Fruit fly (Drosophila melanogaster) whole organism, embryonic: ENCODE data around the gene CG8142.

Experiments used
- Adf1 ChIP-seq: fragments of 200-800 bp; sonication (Bioruptor generic); IDR thresholded peaks from 2 replicates; pipeline ENCODE4 v1.3.6; 2022; ENCODE audit warnings: missing biosample characterization, missing genetic modification characterization
- Blimp-1 ChIP-seq: fragments of 200-800 bp; sonication (Bioruptor generic); optimal IDR thresholded peaks from 3 replicates; lab custom pipeline; 2018; ENCODE audit warnings: missing biosample characterization, missing genetic modification characterization, mild to moderate bottlenecking, moderate library complexity, missing genetic modification reagents
- CG10147 ChIP-seq: fragments of 200-800 bp; sonication (Bioruptor generic); optimal IDR thresholded peaks from 2 replicates; lab custom pipeline; 2019; ENCODE audit warnings: missing biosample characterization, mild to moderate bottlenecking, missing genetic modification characterization, moderate library complexity
- CG10654 ChIP-seq: fragments of 200-800 bp; sonication (Bioruptor generic); optimal IDR thresholded peaks from 2 replicates; lab custom pipeline; 2016; ENCODE audit warnings: missing biosample characterization, missing genetic modification characterization
- CG11696 ChIP-seq: fragments of 200-800 bp; sonication (Bioruptor generic); IDR thresholded peaks from 2 replicates; pipeline ENCODE4 v1.3.6; 2022; ENCODE audit warnings: missing biosample characterization, missing genetic modification characterization
- CG12155 ChIP-seq: fragments of 200-800 bp; sonication (Bioruptor generic); optimal IDR thresholded peaks from 3 replicates; lab custom pipeline; 2016; ENCODE audit warnings: missing biosample characterization, missing genetic modification characterization
- CG12659 ChIP-seq: fragments of 200-800 bp; sonication (Bioruptor generic); optimal IDR thresholded peaks from 3 replicates; lab custom pipeline; 2017; ENCODE audit warnings: mild to moderate bottlenecking, missing biosample characterization, missing genetic modification reagents, missing genetic modification characterization
- CG15514 ChIP-seq: fragments of 200-800 bp; sonication (Bioruptor generic); optimal IDR thresholded peaks from 3 replicates; lab custom pipeline; 2017; ENCODE audit warnings: missing biosample characterization, missing genetic modification characterization, mild to moderate bottlenecking, moderate library complexity, missing genetic modification reagents
- CG17186 ChIP-seq: fragments of 200-800 bp; sonication (Bioruptor generic); optimal IDR thresholded peaks from 3 replicates; lab custom pipeline; 2017; ENCODE audit warnings: missing biosample characterization, missing genetic modification reagents, missing genetic modification characterization
- CG17361 ChIP-seq: fragments of 200-800 bp; sonication (Bioruptor generic); IDR thresholded peaks from 3 replicates; pipeline ENCODE4 v1.3.6; 2022; ENCODE audit warnings: missing biosample characterization, missing genetic modification characterization
- CG17802 ChIP-seq: fragments of 200-800 bp; sonication (Bioruptor generic); optimal IDR thresholded peaks from 2 replicates; lab custom pipeline; 2018; ENCODE audit warnings: missing biosample characterization, mild to moderate bottlenecking, missing genetic modification characterization, moderate library complexity
- CG2199 ChIP-seq: fragments of 200-800 bp; sonication (Bioruptor generic); IDR thresholded peaks from 3 replicates; pipeline ENCODE4 v1.3.6; 2022; ENCODE audit warnings: missing biosample characterization, missing genetic modification characterization
- CG2875 ChIP-seq: fragments of 200-800 bp; sonication (Bioruptor generic); optimal IDR thresholded peaks from 2 replicates; lab custom pipeline; 2017; ENCODE audit warnings: missing biosample characterization, mild to moderate bottlenecking, missing genetic modification characterization, missing genetic modification reagents
- CG30403 ChIP-seq: fragments of 200-800 bp; sonication (Bioruptor generic); optimal IDR thresholded peaks from 3 replicates; lab custom pipeline; 2016; ENCODE audit warnings: missing biosample characterization, missing genetic modification characterization
- CG32532 ChIP-seq: fragments of 200-800 bp; sonication (Bioruptor generic); IDR thresholded peaks from 2 replicates; pipeline ENCODE4 v1.3.6; 2022; ENCODE audit warnings: missing biosample characterization, missing genetic modification characterization
- CG34224 ChIP-seq: fragments of 200-800 bp; sonication (Bioruptor generic); IDR thresholded peaks from 3 replicates; pipeline ENCODE4 v1.3.6; 2022; ENCODE audit warnings: missing biosample characterization, missing genetic modification characterization; ENCODE audit not compliant: partially characterized antibody
- CG5180 ChIP-seq: fragments of 200-800 bp; sonication (Bioruptor generic); optimal IDR thresholded peaks from 3 replicates; lab custom pipeline; 2017; ENCODE audit warnings: missing biosample characterization, missing genetic modification characterization, mild to moderate bottlenecking, moderate library complexity, missing genetic modification reagents
- CG7357 ChIP-seq: fragments of 200-800 bp; sonication (Bioruptor generic); IDR thresholded peaks from 3 replicates; pipeline ENCODE4 v1.3.6; 2022; ENCODE audit warnings: missing biosample characterization, missing genetic modification characterization
- CG7839 ChIP-seq: fragments of 200-800 bp; sonication (Bioruptor generic); optimal IDR thresholded peaks from 3 replicates; lab custom pipeline; 2018; ENCODE audit warnings: missing biosample characterization, mild to moderate bottlenecking, missing genetic modification characterization, moderate library complexity
- CG9817 ChIP-seq: fragments of 200-800 bp; sonication (Bioruptor generic); optimal IDR thresholded peaks from 2 replicates; lab custom pipeline; 2018; ENCODE audit warnings: missing biosample characterization, mild to moderate bottlenecking, missing genetic modification characterization, moderate library complexity
- CoRest ChIP-seq: fragments of 200-800 bp; sonication (Bioruptor generic); optimal IDR thresholded peaks from 3 replicates; lab custom pipeline; 2018; ENCODE audit warnings: missing biosample characterization, mild to moderate bottlenecking, missing genetic modification characterization, moderate library complexity
- Dip3 ChIP-seq: fragments of 200-800 bp; sonication (Bioruptor generic); optimal IDR thresholded peaks from 3 replicates; lab custom pipeline; 2016; ENCODE audit warnings: missing biosample characterization, missing genetic modification characterization
- HLH54F ChIP-seq: fragments of 200-800 bp; sonication (Bioruptor generic); optimal IDR thresholded peaks from 3 replicates; lab custom pipeline; 2016; ENCODE audit warnings: missing biosample characterization, missing genetic modification characterization
- HmgD ChIP-seq: fragments of 200-800 bp; sonication (Bioruptor generic); optimal IDR thresholded peaks from 3 replicates; lab custom pipeline; 2016; ENCODE audit warnings: missing biosample characterization, missing genetic modification characterization
- HmgZ ChIP-seq: fragments of 200-800 bp; sonication (Bioruptor generic); optimal IDR thresholded peaks from 2 replicates; lab custom pipeline; 2018; ENCODE audit warnings: missing biosample characterization, mild to moderate bottlenecking, missing genetic modification characterization
- Nf-YC ChIP-seq: fragments of 200-800 bp; optimal IDR thresholded peaks from 3 replicates; lab custom pipeline; 2019; ENCODE audit warnings: missing biosample characterization, mild to moderate bottlenecking, missing genetic modification characterization, moderate library complexity
- Sry-β ChIP-seq: fragments of 200-800 bp; sonication (Bioruptor generic); optimal IDR thresholded peaks from 2 replicates; lab custom pipeline; 2018; ENCODE audit warnings: missing biosample characterization, mild to moderate bottlenecking, missing genetic modification characterization, moderate library complexity
- ap ChIP-seq: fragments of 200-800 bp; sonication (Bioruptor generic); IDR thresholded peaks from 2 replicates; pipeline ENCODE4 v1.3.6; 2022; ENCODE audit warnings: missing biosample characterization, missing genetic modification characterization
- bab2 ChIP-seq: fragments of 200-800 bp; sonication (Bioruptor generic); optimal IDR thresholded peaks from 2 replicates; lab custom pipeline; 2016; ENCODE audit warnings: missing biosample characterization, missing genetic modification characterization
- bowl ChIP-seq: fragments of 200-800 bp; sonication (Bioruptor generic); IDR thresholded peaks from 2 replicates; pipeline ENCODE4 v1.3.6; 2022; ENCODE audit warnings: missing biosample characterization, missing genetic modification characterization
- bsh ChIP-seq, 2 experiments: fragments of 200-800 bp; sonication (Bioruptor generic); optimal IDR thresholded peaks; 2 replicates each; lab custom pipeline; 2017 to 2018; ENCODE audit warnings: mild to moderate bottlenecking in 2 of 2, missing biosample characterization in 2 of 2, missing genetic modification characterization in 2 of 2, moderate library complexity in 1 of 2
- caup ChIP-seq: fragments of 200-800 bp; sonication (Bioruptor generic); optimal IDR thresholded peaks from 3 replicates; lab custom pipeline; 2017; ENCODE audit warnings: missing biosample characterization, mild to moderate bottlenecking, missing genetic modification characterization, moderate library complexity; ENCODE audit not compliant: severe bottlenecking
- eve ChIP-seq, 2 experiments: fragments of >200 bp; optimal IDR thresholded peaks; 2 replicates each; lab custom pipeline; 2017; ENCODE audit warnings: missing biosample characterization in 2 of 2, missing genetic modification characterization in 2 of 2
- hb ChIP-seq: fragments of 200-800 bp; sonication (Bioruptor generic); IDR thresholded peaks from 3 replicates; pipeline ENCODE4 v1.3.6; 2022; ENCODE audit warnings: missing biosample characterization, missing genetic modification characterization; ENCODE audit not compliant: partially characterized antibody
- hbn ChIP-seq: fragments of 200-800 bp; sonication (Bioruptor generic); IDR thresholded peaks from 2 replicates; pipeline ENCODE4 v1.3.6; 2022; ENCODE audit warnings: missing biosample characterization, missing genetic modification characterization; ENCODE audit not compliant: partially characterized antibody
- ind ChIP-seq: fragments of 200-800 bp; sonication (Bioruptor generic); optimal IDR thresholded peaks from 3 replicates; lab custom pipeline; 2016; ENCODE audit warnings: missing biosample characterization, missing genetic modification characterization
- jing ChIP-seq: fragments of 200-800 bp; sonication (Bioruptor generic); optimal IDR thresholded peaks from 2 replicates; lab custom pipeline; 2018; ENCODE audit warnings: missing biosample characterization, mild to moderate bottlenecking, missing genetic modification characterization
- lilli ChIP-seq: fragments of 200-800 bp; sonication (Bioruptor generic); optimal IDR thresholded peaks from 3 replicates; lab custom pipeline; 2016; ENCODE audit warnings: missing biosample characterization, missing genetic modification characterization
- pnt ChIP-seq: fragments of 200-800 bp; sonication (Bioruptor generic); optimal IDR thresholded peaks from 3 replicates; lab custom pipeline; 2016; ENCODE audit warnings: missing biosample characterization, missing genetic modification characterization
- row ChIP-seq: fragments of 200-800 bp; sonication (Bioruptor generic); IDR thresholded peaks from 3 replicates; pipeline ENCODE4 v1.3.6; 2022; ENCODE audit warnings: missing biosample characterization, missing genetic modification characterization
- shn ChIP-seq: fragments of 200-800 bp; sonication (Bioruptor generic); optimal IDR thresholded peaks from 3 replicates; lab custom pipeline; 2016; ENCODE audit warnings: missing biosample characterization, missing genetic modification characterization
- sisA ChIP-seq: fragments of 200-800 bp; sonication (Bioruptor generic); IDR thresholded peaks from 2 replicates; pipeline ENCODE4 v1.3.6; 2022; ENCODE audit warnings: missing biosample characterization, missing genetic modification characterization
- slbo ChIP-seq: fragments of 200-800 bp; sonication (Bioruptor generic); IDR thresholded peaks from 2 replicates; pipeline ENCODE4 v1.3.6; 2022; ENCODE audit warnings: missing biosample characterization, missing genetic modification characterization
- sob ChIP-seq: fragments of 200-800 bp; sonication (Bioruptor generic); IDR thresholded peaks from 2 replicates; pipeline ENCODE4 v1.3.6; 2022; ENCODE audit warnings: missing biosample characterization, missing genetic modification characterization
- tgo ChIP-seq: fragments of 200-800 bp; sonication (Bioruptor generic); IDR thresholded peaks from 3 replicates; pipeline ENCODE4 v1.3.6; 2022; ENCODE audit warnings: missing biosample characterization, missing genetic modification characterization
- wdn ChIP-seq: fragments of 200-800 bp; sonication (Bioruptor generic); IDR thresholded peaks from 2 replicates; pipeline ENCODE4 v1.3.6; 2022; ENCODE audit warnings: missing biosample characterization, missing genetic modification characterization
- wek ChIP-seq: fragments of 200-800 bp; sonication (Bioruptor generic); optimal IDR thresholded peaks from 3 replicates; lab custom pipeline; 2018; ENCODE audit warnings: missing biosample characterization, mild to moderate bottlenecking, missing genetic modification characterization, moderate library complexity
- yki ChIP-seq: fragments of >200 bp; optimal IDR thresholded peaks from 3 replicates; lab custom pipeline; 2018

The CG8142 gene

DNA sequence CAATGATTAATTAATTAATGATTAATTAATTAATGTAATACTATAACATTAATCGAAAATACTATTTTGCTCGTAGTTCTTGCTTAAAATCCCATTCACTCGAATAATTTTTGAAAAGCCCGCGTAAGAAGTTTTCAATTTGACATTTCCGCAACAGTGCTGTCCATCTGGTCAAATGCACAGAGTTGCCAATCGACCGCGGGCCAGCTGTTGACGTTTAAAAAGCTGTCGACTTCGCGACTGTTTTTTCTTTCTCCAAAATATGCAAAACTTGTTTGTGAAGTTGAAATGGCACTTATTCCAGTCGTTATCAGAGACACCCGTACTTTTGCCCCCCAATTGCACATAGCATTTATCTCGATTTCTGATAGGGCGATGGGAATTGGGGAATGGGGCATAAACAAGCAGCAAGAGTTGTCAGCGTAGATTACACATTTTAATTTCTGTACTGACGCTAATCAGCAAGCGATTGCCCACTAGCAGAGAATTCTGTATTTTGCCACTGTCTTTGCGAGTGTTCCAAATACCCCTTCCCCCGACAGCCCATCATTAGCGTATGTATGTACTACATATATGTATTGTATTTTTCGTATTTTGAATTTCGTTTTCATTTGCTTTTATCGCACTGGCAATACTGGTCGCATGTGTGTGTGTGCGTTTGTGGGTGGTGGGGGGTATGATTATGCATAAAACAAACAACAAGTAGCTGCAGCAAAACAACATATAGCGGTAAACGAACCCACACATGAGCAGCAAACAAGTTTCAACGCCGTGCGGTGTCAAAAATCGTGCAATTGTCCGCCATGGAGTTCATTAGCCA, 12.2 kb upstream of the CG8142 start, which contains the start of gene Srx (continued):
- TF ChIP-seq wdn (GFP tag; lab: Robert Waterston, UW) (no peak), CG7357 (GFP tag; lab: Robert Waterston, UW) (no peak), CG9817 (tag; lab: Kevin White, UChicago) (peak; percentile 54), row (peak; percentile 43; the same call in 2 of the 3 replicates), caup (GFP tag; lab: Kevin White, UChicago) (peak; percentile 21), CG12659 (GFP tag; lab: Kevin White, UChicago) (peak; percentile 27), CG2875 (no peak), Nf-YC (tag; lab: Kevin White, UChicago) (peak; percentile 67), HmgD (GFP tag; lab: Kevin White, UChicago) (no peak), CoRest (tag; lab: Kevin White, UChicago) (peak; percentile 41), HLH54F (GFP tag; lab: Kevin White, UChicago) (peak; percentile 26), jing (no peak), hb (GFP tag; lab: Robert Waterston, UW) (no peak), ind (GFP tag; lab: Kevin White, UChicago) (peak; percentile 16), CG7839 (tag; lab: Kevin White, UChicago) (peak; percentile 24), yki (lab: Kevin White, UChicago) (no peak), bsh (GFP tag; optimal IDR thresholded peaks at IDR 0.05; lab: Kevin White, UChicago) (peak in 1 of 2 experiments; percentile 13), CG15514 (peak; percentile 48), Blimp-1 (GFP tag; lab: Kevin White, UChicago) (peak; percentile 29), ap (GFP tag; lab: Robert Waterston, UW) (no peak), wek (GFP tag; lab: Kevin White, UChicago) (no peak), CG10147 (GFP tag; lab: Kevin White, UChicago) (no peak), CG12155 (GFP tag; lab: Kevin White, UChicago) (no peak), CG17361 (GFP tag; lab: Robert Waterston, UW) (no peak; the same call in 2 of the 3 replicates), sob (no peak), Sry-β (no peak)
- TF ChIP-seq, all 482 proteins: peak for 103

- TF ChIP-seq CG2199 (GFP tag; lab: Robert Waterston, UW) (no peak), eve (GFP tag; optimal IDR thresholded peaks at IDR 0.05; lab: Kevin White, UChicago) (no peak), CG10654 (GFP tag; lab: Kevin White, UChicago) (no peak), bab2 (no peak)
Observed at dm6 chrX:17856029-17856428, 11.5 kb upstream of the CG8142 start, which contains the start of gene Mco4. Gene Mco4 (minus strand): TSS chrX:17856129.

DNA sequence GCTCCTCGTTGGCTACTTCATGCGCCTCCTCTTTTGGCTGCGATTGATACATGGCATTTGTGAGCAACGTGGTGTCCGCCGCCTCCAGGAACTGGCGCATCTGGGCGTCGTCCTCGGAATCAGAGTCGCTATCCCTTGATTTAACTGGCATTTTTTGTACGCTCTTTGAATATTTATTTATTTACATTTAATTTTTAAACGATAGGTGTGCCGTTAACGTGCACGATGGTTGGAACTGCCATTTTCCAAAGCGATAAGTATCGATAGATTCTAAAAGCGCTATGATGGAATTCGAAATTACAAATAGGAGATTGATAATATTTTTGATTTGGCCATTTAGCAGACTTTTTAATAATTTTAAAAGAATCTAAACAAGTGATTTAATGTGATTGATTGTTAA, 8.0 kb upstream of the CG8142 start, which contains the start of gene CG32554:
Gene CG32554 (minus strand): TSS at position 229 of the 400 bp plus-strand sequence.
- TF ChIP-seq HmgZ (tag; lab: Kevin White, UChicago) (no peak), CG17186 (GFP tag; lab: Kevin White, UChicago) (peak; percentile 82), CG5180 (GFP tag; lab: Kevin White, UChicago) (no peak), tgo (GFP tag; lab: Robert Waterston, UW) (no peak), CG32532 (GFP tag; lab: Robert Waterston, UW) (no peak), CG30403 (GFP tag; lab: Kevin White, UChicago) (no peak), bowl (GFP tag; lab: Robert Waterston, UW) (no peak), pnt (no peak), slbo (GFP tag; lab: Robert Waterston, UW) (no peak), lilli (GFP tag; lab: Kevin White, UChicago) (no peak), shn (GFP tag; lab: Kevin White, UChicago) (no peak), CG17802 (tag; lab: Kevin White, UChicago) (no peak), sisA (GFP tag; lab: Robert Waterston, UW) (no peak), CG11696 (no peak), CG34224 (peak; percentile 93), Dip3 (GFP tag; lab: Kevin White, UChicago) (no peak), hbn (GFP tag; lab: Robert Waterston, UW) (peak; percentile 92), Adf1 (no peak)
